Fruit fly (Drosophila melanogaster) whole organism, embryonic: ENCODE measurements around the gene CG32102.
A peak's percentile ranks its signal among the peaks of the same experiment; 100 is the strongest.

Experiments
- Aef1 ChIP-seq: fragments of 200-800 bp; sonication (Bioruptor generic); IDR thresholded peaks from 3 replicates; pipeline ENCODE4 v1.3.6; 2022; ENCODE audit warnings: missing biosample characterization, missing genetic modification characterization
- Asciz ChIP-seq: fragments of 200-800 bp; sonication (Bioruptor generic); optimal IDR thresholded peaks from 2 replicates; lab custom pipeline; 2017; ENCODE audit warnings: missing biosample characterization, mild to moderate bottlenecking, missing genetic modification characterization, missing genetic modification reagents
- Awh ChIP-seq: fragments of 200-800 bp; sonication (Bioruptor generic); IDR thresholded peaks from 2 replicates; pipeline ENCODE4, ENCODE4 v1.3.6; 2022; ENCODE audit warnings: missing biosample characterization, missing genetic modification characterization
- Bteb2 ChIP-seq: fragments of 200-800 bp; sonication (Bioruptor generic); optimal IDR thresholded peaks from 2 replicates; lab custom pipeline; 2016; ENCODE audit warnings: missing biosample characterization, missing genetic modification characterization
- C15 ChIP-seq: fragments of 200-800 bp; sonication (Bioruptor generic); IDR thresholded peaks from 3 replicates; pipeline ENCODE4 v1.3.6; 2022; ENCODE audit warnings: missing biosample characterization, missing genetic modification characterization
- CG10979 ChIP-seq: fragments of 200-800 bp; sonication (Bioruptor generic); optimal IDR thresholded peaks from 2 replicates; lab custom pipeline; 2018; ENCODE audit warnings: missing biosample characterization, mild to moderate bottlenecking, missing genetic modification characterization, moderate library complexity
- CG11696 ChIP-seq: fragments of 200-800 bp; sonication (Bioruptor generic); IDR thresholded peaks from 2 replicates; pipeline ENCODE4 v1.3.6; 2022; ENCODE audit warnings: missing biosample characterization, missing genetic modification characterization
- CG15269 ChIP-seq: fragments of 200-800 bp; sonication (Bioruptor generic); optimal IDR thresholded peaks from 2 replicates; lab custom pipeline; 2018; ENCODE audit warnings: missing biosample characterization, mild to moderate bottlenecking, missing genetic modification characterization, moderate library complexity
- CG17186 ChIP-seq: fragments of 200-800 bp; sonication (Bioruptor generic); optimal IDR thresholded peaks from 3 replicates; lab custom pipeline; 2017; ENCODE audit warnings: missing biosample characterization, missing genetic modification reagents, missing genetic modification characterization
- CG1792 ChIP-seq: fragments of 200-800 bp; sonication (Bioruptor generic); optimal IDR thresholded peaks from 2 replicates; lab custom pipeline; 2016; ENCODE audit warnings: missing biosample characterization, missing genetic modification characterization
- CG31365 ChIP-seq: fragments of 200-800 bp; sonication (Bioruptor generic); optimal IDR thresholded peaks from 2 replicates; lab custom pipeline; 2018; ENCODE audit warnings: missing biosample characterization, mild to moderate bottlenecking, missing genetic modification characterization
- CG32767 ChIP-seq: fragments of 200-800 bp; sonication (Bioruptor generic); IDR thresholded peaks from 2 replicates; pipeline ENCODE4 v1.3.6; 2022; ENCODE audit warnings: missing biosample characterization, missing genetic modification characterization
- CG3407 ChIP-seq: fragments of 200-800 bp; sonication (Bioruptor generic); optimal IDR thresholded peaks from 2 replicates; lab custom pipeline; 2018; ENCODE audit warnings: missing biosample characterization, mild to moderate bottlenecking, missing genetic modification characterization
- CG4360 ChIP-seq: fragments of 200-800 bp; sonication (Bioruptor generic); IDR thresholded peaks from 2 replicates; pipeline ENCODE4 v1.3.6; 2022; ENCODE audit warnings: missing biosample characterization, missing genetic modification characterization
- CG4730 ChIP-seq: fragments of 200-800 bp; sonication (Bioruptor generic); IDR thresholded peaks from 2 replicates; pipeline ENCODE4 v1.3.6; 2022; ENCODE audit warnings: missing biosample characterization, missing genetic modification characterization
- CG4820 ChIP-seq: fragments of 200-800 bp; sonication (Bioruptor generic); optimal IDR thresholded peaks from 3 replicates; lab custom pipeline; 2016; ENCODE audit warnings: missing biosample characterization, missing genetic modification characterization
- CG5180 ChIP-seq: fragments of 200-800 bp; sonication (Bioruptor generic); optimal IDR thresholded peaks from 3 replicates; lab custom pipeline; 2017; ENCODE audit warnings: missing biosample characterization, missing genetic modification characterization, mild to moderate bottlenecking, moderate library complexity, missing genetic modification reagents
- CG5953 ChIP-seq: fragments of 200-800 bp; sonication (Bioruptor generic); IDR thresholded peaks from 2 replicates; pipeline ENCODE4 v1.3.6; 2022; ENCODE audit warnings: missing biosample characterization, missing genetic modification characterization
- CG7357 ChIP-seq: fragments of 200-800 bp; sonication (Bioruptor generic); IDR thresholded peaks from 3 replicates; pipeline ENCODE4 v1.3.6; 2022; ENCODE audit warnings: missing biosample characterization, missing genetic modification characterization
- CG7556 ChIP-seq: fragments of 200-800 bp; sonication (Bioruptor generic); optimal IDR thresholded peaks from 2 replicates; lab custom pipeline; 2017; ENCODE audit warnings: missing biosample characterization, mild to moderate bottlenecking, missing genetic modification characterization
- CG7987 ChIP-seq: fragments of 200-800 bp; sonication (Bioruptor generic); optimal IDR thresholded peaks from 2 replicates; lab custom pipeline; 2018; ENCODE audit warnings: missing biosample characterization, mild to moderate bottlenecking, missing genetic modification characterization, moderate library complexity
- CHES-1-like ChIP-seq: fragments of 200-800 bp; sonication (Bioruptor generic); optimal IDR thresholded peaks from 2 replicates; lab custom pipeline; 2016; ENCODE audit warnings: missing biosample characterization, missing genetic modification characterization
- CTCF ChIP-seq: fragments of 200-800 bp; sonication (Bioruptor generic); optimal IDR thresholded peaks from 2 replicates; lab custom pipeline; 2017; ENCODE audit warnings: missing biosample characterization, mild to moderate bottlenecking, missing genetic modification characterization, moderate library complexity
- H2.0 ChIP-seq: fragments of 200-800 bp; sonication (Bioruptor generic); IDR thresholded peaks from 2 replicates; pipeline ENCODE4 v1.3.6; 2022; ENCODE audit warnings: missing biosample characterization, missing genetic modification characterization
- Hr51 ChIP-seq, 2 experiments: fragments of 200-800 bp; sonication (Bioruptor generic); optimal IDR thresholded peaks; 2 replicates in 1 of 2; 3 replicates in 1 of 2; lab custom pipeline; 2016 to 2018; ENCODE audit warnings: missing biosample characterization in 2 of 2, missing genetic modification characterization in 2 of 2, mild to moderate bottlenecking in 1 of 2, moderate library complexity in 1 of 2
- Jarid2 ChIP-seq: fragments of 200-800 bp; sonication (Bioruptor generic); optimal IDR thresholded peaks from 3 replicates; lab custom pipeline; 2017; ENCODE audit warnings: mild to moderate bottlenecking, missing biosample characterization, missing genetic modification reagents, missing genetic modification characterization
- Lpt ChIP-seq: fragments of >200 bp; optimal IDR thresholded peaks from 2 replicates; lab custom pipeline; 2018; ENCODE audit warnings: missing biosample characterization, missing genetic modification characterization
- Mes4 ChIP-seq: fragments of 200-800 bp; sonication (Bioruptor generic); optimal IDR thresholded peaks from 2 replicates; lab custom pipeline; 2016; ENCODE audit warnings: missing biosample characterization, missing genetic modification characterization
- Nf-YA ChIP-seq: fragments of 200-800 bp; sonication (Bioruptor generic); IDR thresholded peaks from 2 replicates; pipeline ENCODE4 v1.3.6; 2022; ENCODE audit warnings: missing biosample characterization, missing genetic modification characterization
- Side ChIP-seq: fragments of 200-800 bp; sonication (Bioruptor generic); optimal IDR thresholded peaks from 2 replicates; lab custom pipeline; 2016; ENCODE audit warnings: missing biosample characterization, missing genetic modification characterization
- Six4 ChIP-seq: fragments of 200-800 bp; sonication (Bioruptor generic); optimal IDR thresholded peaks from 2 replicates; lab custom pipeline; 2016; ENCODE audit warnings: missing biosample characterization, missing genetic modification characterization
- Spps ChIP-seq: fragments of 200-800 bp; sonication (Bioruptor generic); optimal IDR thresholded peaks from 2 replicates; lab custom pipeline; 2018; ENCODE audit warnings: missing biosample characterization, mild to moderate bottlenecking, missing genetic modification characterization
- Sry-δ ChIP-seq: fragments of 200-800 bp; sonication (Bioruptor generic); optimal IDR thresholded peaks from 2 replicates; lab custom pipeline; 2016; ENCODE audit warnings: missing biosample characterization, missing genetic modification characterization
- aop ChIP-seq: fragments of 200-800 bp; sonication (Bioruptor generic); IDR thresholded peaks from 2 replicates; pipeline ENCODE4 v1.3.6; 2022; ENCODE audit warnings: missing biosample characterization, missing genetic modification characterization
- btn ChIP-seq: fragments of 200-800 bp; sonication (Bioruptor generic); optimal IDR thresholded peaks from 2 replicates; lab custom pipeline; 2016; ENCODE audit warnings: missing biosample characterization, missing genetic modification characterization
- cato ChIP-seq: fragments of 200-800 bp; sonication (Bioruptor generic); optimal IDR thresholded peaks from 2 replicates; lab custom pipeline; 2016; ENCODE audit warnings: missing biosample characterization, missing genetic modification characterization, borderline replicate concordance
- chif ChIP-seq, 2 experiments: fragments of 200-800 bp; sonication (Bioruptor generic); optimal IDR thresholded peaks; 3 replicates each; lab custom pipeline; 2016; ENCODE audit warnings: missing biosample characterization in 2 of 2, missing genetic modification characterization in 2 of 2
- crc ChIP-seq: fragments of 200-800 bp; sonication (Bioruptor generic); optimal IDR thresholded peaks from 2 replicates; lab custom pipeline; 2016; ENCODE audit warnings: missing biosample characterization, missing genetic modification characterization
- fru ChIP-seq: fragments of >200 bp; optimal IDR thresholded peaks from 2 replicates; lab custom pipeline; 2017
- ftz-f1 ChIP-seq: fragments of 200-800 bp; sonication (Bioruptor generic); optimal IDR thresholded peaks from 2 replicates; lab custom pipeline; 2016; ENCODE audit warnings: missing biosample characterization, missing genetic modification characterization
- gcm2 ChIP-seq: fragments of 200-800 bp; sonication (Bioruptor generic); optimal IDR thresholded peaks from 2 replicates; lab custom pipeline; 2016; ENCODE audit warnings: missing biosample characterization, missing genetic modification characterization
- gsb ChIP-seq: fragments of 200-800 bp; sonication (Bioruptor generic); IDR thresholded peaks from 2 replicates; pipeline ENCODE4 v1.3.6; 2022; ENCODE audit warnings: missing biosample characterization, missing genetic modification characterization
- kah ChIP-seq: fragments of 200-800 bp; sonication (Bioruptor generic); optimal IDR thresholded peaks from 2 replicates; lab custom pipeline; 2018; ENCODE audit warnings: missing biosample characterization, mild to moderate bottlenecking, missing genetic modification characterization
- kay ChIP-seq: fragments of 200-800 bp; sonication (Bioruptor generic); optimal IDR thresholded peaks from 2 replicates; lab custom pipeline; 2016; ENCODE audit warnings: missing biosample characterization, missing genetic modification characterization
- klu ChIP-seq: fragments of 200-800 bp; sonication (Bioruptor generic); IDR thresholded peaks from 2 replicates; pipeline ENCODE4 v1.3.6; 2022; ENCODE audit warnings: missing biosample characterization, missing genetic modification characterization
- knrl ChIP-seq: fragments of 200-800 bp; sonication (Bioruptor generic); IDR thresholded peaks from 3 replicates; pipeline ENCODE4 v1.3.6; 2022; ENCODE audit warnings: missing biosample characterization, missing genetic modification characterization; ENCODE audit not compliant: partially characterized antibody
- nerfin-2 ChIP-seq: fragments of 200-800 bp; sonication (Bioruptor generic); IDR thresholded peaks from 2 replicates; pipeline ENCODE4 v1.3.6; 2022; ENCODE audit warnings: missing biosample characterization, missing genetic modification characterization; ENCODE audit not compliant: partially characterized antibody
- nmo ChIP-seq: fragments of 200-800 bp; sonication (Bioruptor generic); optimal IDR thresholded peaks from 2 replicates; lab custom pipeline; 2018; ENCODE audit warnings: missing biosample characterization, mild to moderate bottlenecking, missing genetic modification characterization, moderate library complexity
- pb ChIP-seq: fragments of 200-800 bp; sonication (Bioruptor generic); optimal IDR thresholded peaks from 3 replicates; lab custom pipeline; 2016; ENCODE audit warnings: missing biosample characterization, missing genetic modification characterization
- pros ChIP-seq: fragments of 200-800 bp; sonication (Bioruptor generic); optimal IDR thresholded peaks from 3 replicates; lab custom pipeline; 2019; ENCODE audit warnings: missing biosample characterization, mild to moderate bottlenecking, missing genetic modification characterization, moderate library complexity
- sna ChIP-seq: fragments of 200-800 bp; sonication (Bioruptor generic); IDR thresholded peaks from 2 replicates; pipeline ENCODE4 v1.3.6; 2022; ENCODE audit warnings: missing biosample characterization, missing genetic modification characterization; ENCODE audit not compliant: partially characterized antibody
- stc ChIP-seq: fragments of 200-800 bp; sonication (Bioruptor generic); IDR thresholded peaks from 2 replicates; pipeline ENCODE4 v1.3.6; 2022; ENCODE audit warnings: missing biosample characterization, missing genetic modification characterization

Gene CG32102

DNA sequence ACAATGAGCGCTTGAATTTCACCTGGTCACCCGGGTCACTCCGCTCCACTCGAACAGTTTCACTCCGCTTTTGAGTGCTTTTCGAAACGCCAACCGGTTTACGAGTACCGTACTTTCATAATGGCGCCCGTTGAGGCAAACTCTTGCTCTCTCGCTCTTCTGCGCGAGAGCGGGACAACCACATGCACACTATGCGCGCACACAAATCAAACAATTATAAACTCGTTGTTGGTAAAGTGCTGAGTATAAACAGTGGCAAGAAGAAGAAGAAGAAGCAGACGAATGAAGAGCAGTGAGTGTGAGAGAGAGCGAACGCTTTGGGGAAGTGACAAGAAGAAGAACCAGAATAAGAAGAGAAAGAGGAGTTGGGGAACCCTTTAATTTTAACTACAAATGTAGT, 1.6 kb downstream of the CG32102 start, which contains the start of gene eyg (continued):
- TF ChIP-seq Six4 (GFP tag; lab: Kevin White, UChicago) (peak; percentile 17), Nf-YA (GFP tag; lab: Robert Waterston, UW) (peak; percentile 98), ftz-f1 (no peak), stc (GFP tag; lab: Robert Waterston, UW) (no peak), C15 (GFP tag; lab: Robert Waterston, UW) (no peak), gcm2 (no peak), Side (GFP tag; lab: Kevin White, UChicago) (peak; percentile 29), Bteb2 (GFP tag; lab: Kevin White, UChicago) (peak; percentile 45), CG7357 (GFP tag; lab: Robert Waterston, UW) (no peak), CG4730 (GFP tag; lab: Robert Waterston, UW) (no peak), pb (GFP tag; lab: Kevin White, UChicago) (peak; percentile 79), Jarid2 (GFP tag; lab: Kevin White, UChicago) (peak; percentile 68), nmo (GFP tag; lab: Kevin White, UChicago) (peak; percentile 50), CG7556 (GFP tag; lab: Kevin White, UChicago) (no peak), Asciz (GFP tag; lab: Kevin White, UChicago) (no peak), Awh (GFP tag; lab: Robert Waterston, UW) (0 out of 2 replicates have a peak, but pooled peaks have one; percentile 28), btn (GFP tag; lab: Kevin White, UChicago) (no peak), crc (GFP tag; lab: Kevin White, UChicago) (no peak), CG1792 (GFP tag; lab: Kevin White, UChicago) (no peak), CG4360 (GFP tag; lab: Robert Waterston, UW) (no peak), CG5180 (GFP tag; lab: Kevin White, UChicago) (peak; percentile 61), pros (GFP tag; lab: Kevin White, UChicago) (peak; percentile 66), Mes4 (GFP tag; lab: Kevin White, UChicago) (peak; percentile 44), CG11696 (no peak), Hr51 (GFP tag; optimal IDR thresholded peaks at IDR 0.05; lab: Kevin White, UChicago) (peak in 1 of 2 experiments; percentile 30), CTCF (GFP tag; lab: Kevin White, UChicago) (no peak), gsb (GFP tag; lab: Robert Waterston, UW) (no peak), CG7987 (GFP tag; lab: Kevin White, UChicago) (peak; percentile 47), sna (GFP tag; lab: Robert Waterston, UW) (no peak), klu (GFP tag; lab: Robert Waterston, UW) (no peak), knrl (peak; percentile 49; the same call in 1 of the 3 replicates), CG10979 (tag; lab: Kevin White, UChicago) (no peak), CG32767 (GFP tag; lab: Robert Waterston, UW) (no peak), fru (lab: Kevin White, UChicago) (no peak), kay (GFP tag; lab: Kevin White, UChicago) (no peak), CG17186 (GFP tag; lab: Kevin White, UChicago) (peak; percentile 26), CG15269 (tag; lab: Kevin White, UChicago) (no peak), aop (GFP tag; lab: Robert Waterston, UW) (peak; percentile 36; the same call in 1 of the 2 replicates), CG31365 (tag; lab: Kevin White, UChicago) (no peak), CHES-1-like (GFP tag; lab: Kevin White, UChicago) (peak; percentile 52), H2.0 (GFP tag; lab: Robert Waterston, UW) (no peak), chif (GFP tag; optimal IDR thresholded peaks at IDR 0.05; lab: Kevin White, UChicago) (peak in 1 of 2 experiments; percentile 33), CG4820 (GFP tag; lab: Kevin White, UChicago) (no peak), CG5953 (0 out of 2 replicates have a peak, but pooled peaks have one; percentile 21), nerfin-2 (GFP tag; lab: Robert Waterston, UW) (0 out of 2 replicates have a peak, but pooled peaks have one; percentile 45), CG3407 (GFP tag; lab: Kevin White, UChicago) (peak; percentile 12), Sry-δ (GFP tag; lab: Kevin White, UChicago) (peak; percentile 16), Spps (no peak), cato (GFP tag; lab: Kevin White, UChicago) (no peak), Lpt (no peak), kah (GFP tag; lab: Kevin White, UChicago) (peak; percentile 8), Aef1 (GFP tag; lab: Robert Waterston, UW) (peak; percentile 86)
